Worm (Caenorhabditis elegans): ENCODE measurements around the gene slc-46A.

The slc-46A gene

DNA sequence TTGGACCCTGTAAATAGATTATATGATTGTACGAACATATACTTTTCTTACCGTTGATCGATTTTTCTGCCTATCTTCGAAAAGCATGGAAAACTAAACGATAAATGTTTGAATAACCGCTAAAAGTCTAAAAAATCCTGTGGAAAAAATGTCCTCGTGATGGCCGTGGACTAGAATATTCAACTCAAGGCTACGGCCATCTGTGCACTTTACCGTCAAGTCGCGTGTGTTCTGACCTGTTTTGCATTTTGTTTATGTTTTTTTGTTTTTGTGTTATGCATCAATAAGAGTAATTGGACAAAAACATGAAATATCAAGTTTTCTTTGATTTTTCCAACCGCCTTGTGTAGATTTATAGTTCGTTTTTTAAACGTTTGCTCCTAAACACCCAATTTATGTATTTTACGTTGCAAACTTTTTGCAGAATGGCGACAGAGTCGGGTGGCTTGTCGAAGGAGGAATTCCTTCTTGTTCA, 45.1 kb downstream of the slc-46A start, which contains the start of the genes hda-6 and F41H10.4 (continued):
- TF ChIP-seq fos-1 (tag; optimal IDR thresholded peaks at IDR 0.05), result no peak
- peak; percentile 80 to 88 for TF ChIP-seq lin-35 (GFP tag; optimal IDR thresholded peaks at IDR 0.05)
- peak in 2 of 6 experiments; percentile 31 to 42 for TF ChIP-seq elt-3 (tag; optimal IDR thresholded peaks at IDR 0.05)
- peak; percentile 55 to 68 (median 57) for TF ChIP-seq ceh-82 (tag; optimal IDR thresholded peaks at IDR 0.05)
- no peak for TF ChIP-seq ets-5 (GFP tag; IDR thresholded peaks at IDR 0.05)
- no peak for TF ChIP-seq nhr-76 (tag; optimal IDR thresholded peaks at IDR 0.05)
- TF ChIP-seq fkh-4 (tag; optimal IDR thresholded peaks at IDR 0.05; ENCODE audit: borderline replicate concordance), result peak; percentile 85
- TF ChIP-seq ama-1 (optimal IDR thresholded peaks at IDR 0.05), result no peak
- TF ChIP-seq xbp-1 (tag; optimal IDR thresholded peaks at IDR 0.05), result peak; percentile 87
- TF ChIP-seq mab-9 (GFP tag; IDR thresholded peaks at IDR 0.05), result peak; percentile 64; the same call in 1 of the 2 replicates
- peak; percentile 85 for TF ChIP-seq dsc-1 (tag; optimal IDR thresholded peaks at IDR 0.05)
- peak; percentile 65 to 83 for TF ChIP-seq efl-1 (optimal IDR thresholded peaks at IDR 0.05)
- peak; percentile 82 to 98 for TF ChIP-seq efl-1 (GFP tag; optimal IDR thresholded peaks at IDR 0.05 in 1 of 2)
- TF ChIP-seq sox-4 (tag; optimal IDR thresholded peaks at IDR 0.05), result peak; percentile 65
- TF ChIP-seq pax-3 (tag; optimal IDR thresholded peaks at IDR 0.05), result peak; percentile 65

- no peak for TF ChIP-seq zip-4 (GFP tag; optimal IDR thresholded peaks at IDR 0.05)
- TF ChIP-seq jun-1 (tag; optimal IDR thresholded peaks at IDR 0.05), result no peak
- no peak for TF ChIP-seq ama-1 (optimal IDR thresholded peaks at IDR 0.05)
- no peak for TF ChIP-seq nhr-237 (tag; optimal IDR thresholded peaks at IDR 0.05)
- TF ChIP-seq lin-13 (GFP tag; optimal IDR thresholded peaks at IDR 0.05), result no peak
- TF ChIP-seq unc-130 (tag; optimal IDR thresholded peaks at IDR 0.05), result no peak
- TF ChIP-seq ceh-63 (GFP tag; optimal IDR thresholded peaks at IDR 0.05), result no peak
- no peak for TF ChIP-seq pqm-1 (tag; optimal IDR thresholded peaks at IDR 0.05)
- TF ChIP-seq mef-2 (tag; optimal IDR thresholded peaks at IDR 0.05), result no peak
- TF ChIP-seq alr-1 (tag; optimal IDR thresholded peaks at IDR 0.05; ENCODE audit: borderline replicate concordance), result no peak
- no peak for TF ChIP-seq nhr-76 (tag; optimal IDR thresholded peaks at IDR 0.05)
- TF ChIP-seq hpl-2 (GFP tag; optimal IDR thresholded peaks at IDR 0.05), result no peak
- TF ChIP-seq pag-3 (tag; optimal IDR thresholded peaks at IDR 0.05; ENCODE audit: borderline replicate concordance, insufficient read depth), result no peak
- no peak for TF ChIP-seq ztf-11 (tag; optimal IDR thresholded peaks at IDR 0.05)
- TF ChIP-seq nhr-11 (tag; optimal IDR thresholded peaks at IDR 0.05), result no peak
- TF ChIP-seq efl-1 (optimal IDR thresholded peaks at IDR 0.05), result no peak
- no peak for TF ChIP-seq efl-1 (GFP tag; optimal IDR thresholded peaks at IDR 0.05 in 1 of 2)
- no peak for TF ChIP-seq C04F5.9 (tag; optimal IDR thresholded peaks at IDR 0.05)
- TF ChIP-seq tlp-1 (tag; optimal IDR thresholded peaks at IDR 0.05), result no peak
- no peak for TF ChIP-seq nhr-84 (tag; optimal IDR thresholded peaks at IDR 0.05)
Observed at ce11 chrIV:5366567-5366966, 47.5 kb downstream of the slc-46A start, which contains the start of gene sand-1. sand-1 (plus strand) TSS chrIV:5366867.

DNA sequence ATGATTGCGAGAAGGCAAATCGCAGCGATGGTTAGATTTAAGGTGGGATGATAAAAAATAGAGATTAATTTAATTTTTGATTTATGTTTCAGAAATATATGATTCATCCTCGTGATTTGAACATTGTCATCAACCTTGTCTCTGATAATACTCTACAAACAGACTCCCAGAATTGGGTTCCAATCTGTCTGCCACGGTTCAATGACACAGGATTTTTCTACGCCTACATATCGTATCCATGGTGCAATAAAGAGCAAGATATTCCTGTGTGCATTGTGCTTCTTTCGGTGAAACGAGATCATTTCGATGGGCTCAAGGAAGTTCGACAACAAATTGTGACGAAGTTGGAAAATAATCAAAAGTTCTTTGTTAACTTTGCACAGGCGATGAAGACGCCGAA, 48.8 kb downstream of the slc-46A start:
- TF ChIP-seq efl-1 (optimal IDR thresholded peaks at IDR 0.05), result no peak
- peak in 1 of 2 experiments; percentile 92 for TF ChIP-seq efl-1 (GFP tag; optimal IDR thresholded peaks at IDR 0.05 in 1 of 2)
- TF ChIP-seq lin-39 (tag; optimal IDR thresholded peaks at IDR 0.05), result no peak

DNA sequence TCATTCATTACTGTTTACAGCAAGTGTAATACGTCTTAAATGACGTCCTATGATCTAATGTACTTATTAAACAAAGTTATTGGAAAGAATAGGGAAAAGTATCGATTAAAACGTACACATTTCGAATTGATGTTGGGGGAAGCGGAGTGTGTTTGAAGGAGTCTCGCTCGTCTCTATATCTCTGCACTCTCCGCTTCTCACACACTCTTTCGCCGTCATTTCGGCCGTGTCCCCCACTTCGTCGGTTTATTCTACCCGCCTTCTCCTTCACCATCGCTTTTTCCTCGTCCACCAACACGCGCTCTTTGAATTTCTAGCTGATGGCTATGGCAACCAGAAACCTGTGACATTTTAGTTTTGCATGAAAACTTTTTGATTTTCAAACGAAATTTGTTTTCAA, 49.8 kb downstream of the slc-46A start:
- TF ChIP-seq ceh-82 (tag; optimal IDR thresholded peaks at IDR 0.05) (peak in 1 of 3 experiments; percentile 41), fkh-10 (GFP tag; optimal IDR thresholded peaks at IDR 0.05) (no peak), sox-4 (tag; optimal IDR thresholded peaks at IDR 0.05) (no peak), snpc-4 (tag; optimal IDR thresholded peaks at IDR 0.05) (no peak), lsy-2 (tag; optimal IDR thresholded peaks at IDR 0.05) (peak; percentile 38 to 45), grh-1 (GFP tag; IDR thresholded peaks at IDR 0.05) (no peak), pqm-1 (tag; optimal IDR thresholded peaks at IDR 0.05) (no peak), nhr-237 (tag; optimal IDR thresholded peaks at IDR 0.05) (no peak), lin-35 (GFP tag; optimal IDR thresholded peaks at IDR 0.05) (peak; percentile 37 to 43), ztf-4 (tag; optimal IDR thresholded peaks at IDR 0.05) (peak; percentile 13), lin-39 (tag; optimal IDR thresholded peaks at IDR 0.05) (no peak), sptf-1 (tag; optimal IDR thresholded peaks at IDR 0.05) (no peak), irx-1 (tag; optimal IDR thresholded peaks at IDR 0.05) (no peak), hlh-4 (tag; optimal IDR thresholded peaks at IDR 0.05) (no peak), elt-2 (tag; optimal IDR thresholded peaks at IDR 0.05) (no peak), swsn-7 (tag; optimal IDR thresholded peaks at IDR 0.05) (peak; percentile 55), nhr-19 (GFP tag; conservative IDR thresholded peaks at IDR 0.05) (peak; percentile 15; the same call in 1 of the 2 replicates), nhr-28 (tag; optimal IDR thresholded peaks at IDR 0.05) (no peak), nhr-84 (tag; optimal IDR thresholded peaks at IDR 0.05) (no peak), aha-1 (tag; optimal IDR thresholded peaks at IDR 0.05) (no peak), pag-3 (tag; optimal IDR thresholded peaks at IDR 0.05; ENCODE audit: borderline replicate concordance, insufficient read depth) (no peak), snu-23 (GFP tag; optimal IDR thresholded peaks at IDR 0.05) (peak; percentile 52), aly-2 (tag; optimal IDR thresholded peaks at IDR 0.05) (no peak), ces-1 (GFP tag; optimal IDR thresholded peaks at IDR 0.05) (no peak)

All from whole organism, L1 larva.